Worm (Caenorhabditis elegans): ENCODE measurements around the gene fbxc-48.

fbxc-48 gene

ce11 chrII:759788-760187 lies 19.1 kb upstream of the fbxc-48 start (continued):
- no peak for TF ChIP-seq ceh-34 (tag; optimal IDR thresholded peaks at IDR 0.05)
- TF ChIP-seq ceh-48 (tag; optimal IDR thresholded peaks at IDR 0.05): no peak
- TF ChIP-seq pat-9 (tag; optimal IDR thresholded peaks at IDR 0.05): no peak

ce11 chrII:757224-757623 lies 16.5 kb upstream of the fbxc-48 start:
- TF ChIP-seq ama-1 (optimal IDR thresholded peaks at IDR 0.05): no peak
- no peak for TF ChIP-seq pqm-1 (tag; optimal IDR thresholded peaks at IDR 0.05)
- no peak for TF ChIP-seq ztf-16 (tag; optimal IDR thresholded peaks at IDR 0.05)
- TF ChIP-seq mec-3 (tag; optimal IDR thresholded peaks at IDR 0.05; ENCODE audit: borderline replicate concordance): no peak
- TF ChIP-seq nfya-1 (tag; optimal IDR thresholded peaks at IDR 0.05): no peak

- no peak for TF ChIP-seq sox-4 (tag; optimal IDR thresholded peaks at IDR 0.05)
- peak; percentile 16 for TF ChIP-seq ceh-48 (tag; optimal IDR thresholded peaks at IDR 0.05)
Measured at ce11 chrII:756161-756560, 15.5 kb upstream of the fbxc-48 start.

- TF ChIP-seq pat-9 (tag; optimal IDR thresholded peaks at IDR 0.05) (no peak), sdc-2 (tag; optimal IDR thresholded peaks at IDR 0.05) (no peak), K09A11.1 (tag; optimal IDR thresholded peaks at IDR 0.05; ENCODE audit: insufficient read depth) (no peak), ceh-24 (tag; optimal IDR thresholded peaks at IDR 0.05) (no peak), ztf-16 (tag; optimal IDR thresholded peaks at IDR 0.05) (no peak), pros-1 (tag; optimal IDR thresholded peaks at IDR 0.05) (no peak), ceh-45 (GFP tag; IDR thresholded peaks at IDR 0.05) (no peak), F13H6.1 (tag; optimal IDR thresholded peaks at IDR 0.05) (no peak), ceh-6 (GFP tag; optimal IDR thresholded peaks at IDR 0.05) (no peak), lin-11 (tag; optimal IDR thresholded peaks at IDR 0.05) (no peak), npax-4 (tag; optimal IDR thresholded peaks at IDR 0.05) (no peak), tbx-2 (tag; optimal IDR thresholded peaks at IDR 0.05) (no peak)
Measured at ce11 chrII:754971-755370, 14.3 kb upstream of the fbxc-48 start.

- TF ChIP-seq ceh-9 (tag; optimal IDR thresholded peaks at IDR 0.05) (no peak), fkh-6 (tag; optimal IDR thresholded peaks at IDR 0.05) (no peak), ceh-24 (tag; optimal IDR thresholded peaks at IDR 0.05) (no peak), pat-9 (tag; optimal IDR thresholded peaks at IDR 0.05) (no peak), T23F11.4 (GFP tag; optimal IDR thresholded peaks at IDR 0.05) (no peak), unc-55 (GFP tag; optimal IDR thresholded peaks at IDR 0.05) (no peak), ceh-34 (tag; optimal IDR thresholded peaks at IDR 0.05) (no peak), pqm-1 (tag; optimal IDR thresholded peaks at IDR 0.05) (no peak), ceh-22 (tag; optimal IDR thresholded peaks at IDR 0.05) (no peak), nfya-1 (tag; optimal IDR thresholded peaks at IDR 0.05) (no peak), ceh-31 (tag; optimal IDR thresholded peaks at IDR 0.05) (no peak), ceh-18 (tag; optimal IDR thresholded peaks at IDR 0.05) (no peak), C08G9.2 (tag; optimal IDR thresholded peaks at IDR 0.05) (no peak), F13H6.1 (tag; optimal IDR thresholded peaks at IDR 0.05) (no peak), odd-2 (tag; optimal IDR thresholded peaks at IDR 0.05) (no peak), syd-9 (tag; optimal IDR thresholded peaks at IDR 0.05) (no peak)
Measured at ce11 chrII:753469-753868, 12.8 kb upstream of the fbxc-48 start.

ce11 chrII:751850-752249 lies 11.1 kb upstream of the fbxc-48 start:
- TF ChIP-seq sox-2 (GFP tag; IDR thresholded peaks at IDR 0.05) (no peak), tbx-7 (tag; optimal IDR thresholded peaks at IDR 0.05) (no peak), nhr-11 (tag; optimal IDR thresholded peaks at IDR 0.05) (no peak), ceh-14 (tag; optimal IDR thresholded peaks at IDR 0.05) (no peak), pros-1 (tag; optimal IDR thresholded peaks at IDR 0.05) (no peak), dve-1 (tag; optimal IDR thresholded peaks at IDR 0.05) (no peak), fkh-10 (GFP tag; optimal IDR thresholded peaks at IDR 0.05) (no peak)
